Worm (Caenorhabditis elegans): Measurements from ENCODE around the gene ubc-15.

ubc-15 gene

DNA sequence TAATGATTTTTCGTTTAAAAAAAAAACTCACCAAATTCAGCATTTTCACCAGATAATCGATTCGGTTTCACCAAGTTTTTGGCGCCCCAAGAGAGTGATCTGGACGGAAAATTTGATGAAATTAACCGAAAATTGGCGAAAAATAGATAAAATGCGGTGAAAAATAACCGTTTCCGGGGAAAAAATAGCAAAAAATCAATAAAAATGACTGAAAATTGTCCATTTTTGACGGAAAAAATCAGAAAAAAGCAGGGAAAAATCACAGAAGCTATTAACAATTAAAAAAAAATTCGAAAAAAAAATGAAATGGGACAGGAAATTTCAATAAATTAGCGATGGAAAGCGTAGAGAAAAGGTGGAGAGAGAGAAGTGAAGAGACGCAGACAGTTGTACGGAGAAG lies at the start of gene ubc-15:
Gene ubc-15, minus strand, starts transcription at position 101 of the 400 bp plus-strand sequence.
- no peak for TF ChIP-seq ceh-62 (tag; optimal IDR thresholded peaks at IDR 0.05)

DNA sequence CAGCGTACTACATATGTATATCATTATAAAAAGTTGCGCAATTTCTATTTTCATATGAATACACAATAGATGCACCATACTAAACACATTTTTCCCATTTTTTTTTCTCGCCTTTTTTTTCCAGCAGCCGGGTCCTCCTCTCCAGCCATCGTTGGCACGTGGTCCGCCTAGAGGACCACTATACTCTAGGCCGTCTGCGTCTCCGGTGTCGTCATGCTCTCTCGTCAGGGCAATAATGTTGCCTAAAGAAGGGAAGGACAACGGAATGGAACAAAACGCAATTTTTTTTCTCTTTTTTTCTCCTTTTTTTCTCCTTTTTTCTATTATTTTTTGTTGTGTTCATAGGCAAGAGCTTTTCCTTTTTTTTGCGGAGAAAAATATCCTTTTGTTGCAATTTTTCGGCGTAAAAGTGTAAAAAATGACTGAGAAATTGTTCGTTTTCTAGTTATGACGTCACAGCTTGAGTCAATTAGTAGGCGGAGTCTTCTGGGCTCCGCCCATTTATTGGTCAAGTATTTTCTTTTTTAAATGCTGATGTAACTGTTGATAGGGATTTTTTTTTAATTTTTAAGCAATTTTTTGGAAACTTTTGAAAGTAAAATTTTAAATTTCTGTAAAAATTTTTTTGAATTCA lies 49.2 kb upstream of the ubc-15 start:
- peak; percentile 60; the same call in 1 of the 2 replicates for TF ChIP-seq ctbp-1 (GFP tag; IDR thresholded peaks at IDR 0.05)
- peak; percentile 18 for TF ChIP-seq hlh-11 (tag; optimal IDR thresholded peaks at IDR 0.05)
- TF ChIP-seq aha-1 (tag), result peak; percentile 93
- peak in 1 of 2 experiments; percentile 23 for TF ChIP-seq lsy-2 (tag; optimal IDR thresholded peaks at IDR 0.05)
- 0 out of 2 replicates have a peak, but pooled peaks have one; percentile 32 for TF ChIP-seq egl-43 (GFP tag; IDR thresholded peaks at IDR 0.05)
- no peak for TF ChIP-seq lin-38 (GFP tag; IDR thresholded peaks at IDR 0.05)
- peak; percentile 55; the same call in 1 of the 2 replicates for TF ChIP-seq hmg-1.1 (GFP tag; IDR thresholded peaks at IDR 0.05)
- peak; percentile 72 for TF ChIP-seq hlh-30 (tag; optimal IDR thresholded peaks at IDR 0.05; ENCODE audit: insufficient read depth)
- TF ChIP-seq set-16 (GFP tag; IDR thresholded peaks at IDR 0.05), result peak; percentile 24; the same call in 1 of the 2 replicates
- TF ChIP-seq F37D6.2 (tag; optimal IDR thresholded peaks at IDR 0.05), result peak; percentile 23
- TF ChIP-seq fkh-10 (GFP tag; optimal IDR thresholded peaks at IDR 0.05), result peak; percentile 92
- TF ChIP-seq ces-1 (GFP tag; optimal IDR thresholded peaks at IDR 0.05), result peak; percentile 21
- TF ChIP-seq ztf-7 (tag; optimal IDR thresholded peaks at IDR 0.05), result no peak
- no peak for TF ChIP-seq attf-4 (tag; optimal IDR thresholded peaks at IDR 0.05)
- peak; percentile 71 to 95 for TF ChIP-seq mdl-1 (tag; optimal IDR thresholded peaks at IDR 0.05)

- TF ChIP-seq lin-1 (GFP tag; IDR thresholded peaks at IDR 0.05), result no peak
- TF ChIP-seq jun-1 (tag; optimal IDR thresholded peaks at IDR 0.05), result no peak
- no peak for TF ChIP-seq egl-27 (tag; optimal IDR thresholded peaks at IDR 0.05)
- TF ChIP-seq nhr-10 (tag; optimal IDR thresholded peaks at IDR 0.05), result no peak
- TF ChIP-seq ceh-82 (tag; optimal IDR thresholded peaks at IDR 0.05), result no peak
- TF ChIP-seq dmd-6 (GFP tag; IDR thresholded peaks at IDR 0.05), result no peak
- TF ChIP-seq lir-3 (tag; optimal IDR thresholded peaks at IDR 0.05), result no peak
- no peak for TF ChIP-seq ceh-20 (GFP tag; IDR thresholded peaks at IDR 0.05)
- no peak for TF ChIP-seq F49E8.2 (tag; optimal IDR thresholded peaks at IDR 0.05; ENCODE audit: borderline replicate concordance)
- TF ChIP-seq T26A8.4 (GFP tag; IDR thresholded peaks at IDR 0.05), result no peak
- TF ChIP-seq Y105C5A.15 (GFP tag; IDR thresholded peaks at IDR 0.05), result no peak
- TF ChIP-seq zfp-2 (tag; optimal IDR thresholded peaks at IDR 0.05), result no peak
- TF ChIP-seq F26F4.8 (GFP tag; conservative IDR thresholded peaks at IDR 0.05), result no peak
- TF ChIP-seq mxl-2 (GFP tag; conservative IDR thresholded peaks at IDR 0.05), result no peak
- no peak for TF ChIP-seq nhr-237 (tag; optimal IDR thresholded peaks at IDR 0.05)
- no peak for TF ChIP-seq dpl-1 (GFP tag; optimal IDR thresholded peaks at IDR 0.05)
- no peak for TF ChIP-seq lsy-2 (tag; optimal IDR thresholded peaks at IDR 0.05)
- no peak for TF ChIP-seq snpc-4 (tag; optimal IDR thresholded peaks at IDR 0.05)
- no peak for TF ChIP-seq hlh-30 (tag; optimal IDR thresholded peaks at IDR 0.05; ENCODE audit: insufficient read depth)
Observed at ce11 chrII:2958308-2958707, 44.9 kb upstream of the ubc-15 start, which contains the start of gene srw-60. srw-60 (plus strand) TSS chrII:2958608.

ce11 chrII:2955656-2956115 lies 42.3 kb upstream of the ubc-15 start, which contains the start of gene irld-48:
irld-48 (plus strand) TSS chrII:2956065.
- no peak for TF ChIP-seq tag-97 (GFP tag; IDR thresholded peaks at IDR 0.05)
- TF ChIP-seq mdt-29 (GFP tag; IDR thresholded peaks at IDR 0.05), result no peak
- TF ChIP-seq mes-2 (tag; optimal IDR thresholded peaks at IDR 0.05; ENCODE audit: poor library complexity, severe bottlenecking), result no peak
- TF ChIP-seq dve-1 (tag; optimal IDR thresholded peaks at IDR 0.05; ENCODE audit: insufficient read depth), result no peak
- TF ChIP-seq F37D6.2 (tag; optimal IDR thresholded peaks at IDR 0.05), result no peak
- no peak for TF ChIP-seq dpl-1 (GFP tag; optimal IDR thresholded peaks at IDR 0.05)
